Worm (Caenorhabditis elegans) whole organism, mixed stage, embryonic: ENCODE results near the gene R12H7.4.

ENCODE experiments used
- elt-1 ChIP-seq: sonication (generic microtip); optimal IDR thresholded peaks from 2 replicates; lab custom pipeline; 2017; ENCODE audit warnings: missing genetic modification characterization, mild to moderate bottlenecking, missing compliant biosample characterization, antibody characterized with exemption, moderate library complexity, borderline replicate concordance; ENCODE audit not compliant: insufficient read depth
- elt-3 ChIP-seq: fragments of 150-350 bp; optimal IDR thresholded peaks from 2 replicates; lab custom pipeline; 2014; ENCODE audit warnings: missing biosample characterization, missing genetic modification characterization
- hlh-1 ChIP-seq: fragments of 150-350 bp; optimal IDR thresholded peaks from 2 replicates; lab custom pipeline; 2014; ENCODE audit warnings: missing biosample characterization, missing genetic modification reagents, missing genetic modification characterization
- mep-1 ChIP-seq: fragments of 150-350 bp; optimal IDR thresholded peaks from 2 replicates; lab custom pipeline; 2017; ENCODE audit warnings: missing biosample characterization, missing genetic modification reagents, missing genetic modification characterization, inconsistent platforms
- nhr-12 ChIP-seq: fragments of 150-350 bp; optimal IDR thresholded peaks from 2 replicates; lab custom pipeline; 2014; ENCODE audit warnings: missing biosample characterization, missing genetic modification characterization
- nhr-237 ChIP-seq: fragments of 150-350 bp; optimal IDR thresholded peaks from 2 replicates; lab custom pipeline; 2014; ENCODE audit warnings: missing biosample characterization, missing genetic modification characterization
- nhr-28 ChIP-seq: fragments of 150-350 bp; optimal IDR thresholded peaks from 2 replicates; lab custom pipeline; 2014; ENCODE audit warnings: missing biosample characterization, missing genetic modification characterization
- pha-4 ChIP-seq: fragments of 150-350 bp; optimal IDR thresholded peaks from 2 replicates; lab custom pipeline; 2018; ENCODE audit warnings: missing biosample characterization, missing genetic modification reagents, missing genetic modification characterization
- snpc-4 ChIP-seq: fragments of 150-350 bp; optimal IDR thresholded peaks from 2 replicates; lab custom pipeline; 2014; ENCODE audit warnings: missing biosample characterization, missing genetic modification characterization
- unc-39 ChIP-seq: fragments of 150-350 bp; optimal IDR thresholded peaks from 2 replicates; lab custom pipeline; 2014; ENCODE audit warnings: missing biosample characterization, missing genetic modification characterization
- unc-62 ChIP-seq: fragments of 150-350 bp; optimal IDR thresholded peaks from 2 replicates; lab custom pipeline; 2014; ENCODE audit warnings: missing biosample characterization, missing genetic modification reagents, missing genetic modification characterization
- ztf-11 ChIP-seq: fragments of 150-350 bp; optimal IDR thresholded peaks from 2 replicates; lab custom pipeline; 2014; ENCODE audit warnings: missing biosample characterization, missing genetic modification characterization

DNA sequence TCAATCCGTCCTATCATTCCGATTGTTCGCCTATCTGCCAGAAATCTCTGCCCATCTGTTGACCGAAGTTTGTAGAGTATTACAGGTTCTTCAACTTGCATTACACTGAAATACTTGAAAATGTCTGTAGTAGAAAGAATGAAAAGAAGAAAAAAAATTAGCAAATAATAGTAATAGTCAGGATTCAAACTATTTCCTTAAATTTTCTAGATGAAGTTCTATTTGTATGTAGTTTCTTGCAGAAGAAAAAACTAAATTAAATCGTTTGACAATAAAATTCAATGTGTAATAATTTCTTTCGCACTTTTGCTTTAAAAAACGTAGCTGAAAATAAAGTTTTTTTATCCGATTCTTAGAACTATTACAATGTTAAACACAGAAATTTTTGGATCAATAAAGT lies 7.7 kb downstream of the R12H7.4 start, which contains the start of gene skr-19:
- TF ChIP-seq snpc-4 (no peak), nhr-12 (tag; lab: Kevin White, UChicago) (no peak), pha-4 (tag; lab: Kevin White, UChicago) (no peak), ztf-11 (tag; lab: Kevin White, UChicago) (no peak), elt-3 (tag; lab: Kevin White, UChicago) (no peak), mep-1 (tag; lab: Kevin White, UChicago) (no peak), nhr-28 (tag; lab: Kevin White, UChicago) (no peak), unc-62 (GFP tag; lab: Kevin White, UChicago) (no peak), elt-1 (tag; lab: Kevin White, UChicago) (no peak), unc-39 (tag; lab: Kevin White, UChicago) (no peak), hlh-1 (no peak), nhr-237 (tag; lab: Kevin White, UChicago) (no peak)
